Fruit fly (Drosophila melanogaster) whole organism, prepupa: ENCODE measurements around the gene CG33777.

ENCODE experiments used
- Blimp-1 ChIP-seq: fragments of 200-800 bp; sonication (Bioruptor generic); optimal IDR thresholded peaks from 3 replicates; lab custom pipeline; 2017; ENCODE audit warnings: missing biosample characterization, missing genetic modification characterization, mild to moderate bottlenecking, moderate library complexity, missing genetic modification reagents
- CG31627 ChIP-seq: fragments of 200-800 bp; sonication (Bioruptor generic); optimal IDR thresholded peaks from 3 replicates; lab custom pipeline; 2016; ENCODE audit warnings: missing biosample characterization, missing genetic modification characterization
- CG32006 ChIP-seq: fragments of 200-800 bp; sonication (Bioruptor generic); optimal IDR thresholded peaks from 3 replicates; lab custom pipeline; 2017; ENCODE audit warnings: missing biosample characterization, mild to moderate bottlenecking, missing genetic modification characterization
- CG6276 ChIP-seq: fragments of 200-800 bp; sonication (Bioruptor generic); optimal IDR thresholded peaks from 2 replicates; lab custom pipeline; 2017; ENCODE audit warnings: missing biosample characterization, mild to moderate bottlenecking, missing genetic modification characterization
- CG6792 ChIP-seq: fragments of 200-800 bp; sonication (Bioruptor generic); optimal IDR thresholded peaks from 3 replicates; lab custom pipeline; 2016; ENCODE audit warnings: missing biosample characterization, missing genetic modification characterization
- CG8119 ChIP-seq: fragments of 200-800 bp; sonication (Bioruptor generic); IDR thresholded peaks from 3 replicates; pipeline ENCODE4 v1.3.6; 2022; ENCODE audit warnings: missing biosample characterization, missing genetic modification characterization
- CG8319 ChIP-seq: fragments of 200-800 bp; sonication (Bioruptor generic); optimal IDR thresholded peaks from 3 replicates; lab custom pipeline; 2016; ENCODE audit warnings: missing biosample characterization, missing genetic modification characterization
- Eip93F ChIP-seq: fragments of 200-800 bp; sonication (Bioruptor generic); optimal IDR thresholded peaks from 2 replicates; lab custom pipeline; 2016; ENCODE audit warnings: missing biosample characterization, mild to moderate bottlenecking, missing genetic modification characterization
- Smox ChIP-seq: fragments of 200-800 bp; sonication (Bioruptor generic); optimal IDR thresholded peaks from 3 replicates; lab custom pipeline; 2016; ENCODE audit warnings: missing biosample characterization, missing genetic modification characterization
- Sox15 ChIP-seq: fragments of 200-800 bp; sonication (Bioruptor generic); optimal IDR thresholded peaks from 3 replicates; lab custom pipeline; 2016; ENCODE audit warnings: missing biosample characterization, missing genetic modification characterization
- salr ChIP-seq, 2 experiments: fragments of 200-800 bp; sonication (Bioruptor generic); optimal IDR thresholded peaks; 3 replicates each; lab custom pipeline; 2016 to 2018; ENCODE audit warnings: missing biosample characterization in 2 of 2, missing genetic modification characterization in 2 of 2, mild to moderate bottlenecking in 1 of 2

DNA sequence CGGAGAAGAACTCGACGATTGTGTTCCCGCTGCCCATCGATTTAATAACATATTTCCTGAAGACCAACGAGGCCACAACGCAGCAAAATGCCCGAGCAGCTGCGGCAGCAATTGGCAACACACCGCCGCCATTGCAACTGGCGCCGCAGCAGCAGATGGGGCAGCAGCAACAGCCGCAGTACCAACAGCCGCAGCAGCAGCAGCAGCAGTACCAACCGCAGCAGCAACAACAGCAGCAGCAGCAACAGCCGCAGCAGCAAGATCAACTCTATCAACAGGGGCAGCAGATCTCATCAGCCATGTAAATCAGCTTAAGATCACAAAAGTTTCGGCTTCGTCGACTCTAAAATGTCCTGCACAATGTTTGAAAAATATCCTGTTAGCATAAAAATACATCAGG lies 35.0 kb upstream of the CG33777 start:
- TF ChIP-seq Sox15 (GFP tag; lab: Kevin White, UChicago), result no peak
- TF ChIP-seq salr (GFP tag; optimal IDR thresholded peaks at IDR 0.05; lab: Kevin White, UChicago), result no peak
- TF ChIP-seq CG6276 (GFP tag; lab: Kevin White, UChicago), result no peak
- TF ChIP-seq CG6792, result no peak
- TF ChIP-seq CG32006 (GFP tag; lab: Kevin White, UChicago), result no peak
- TF ChIP-seq Blimp-1, result no peak
- TF ChIP-seq CG8319, result no peak
- no peak for TF ChIP-seq CG31627 (GFP tag; lab: Kevin White, UChicago)
- TF ChIP-seq Eip93F (GFP tag; lab: Kevin White, UChicago), result no peak
- no peak for TF ChIP-seq CG8119 (GFP tag; lab: Robert Waterston, UW)
- no peak for TF ChIP-seq Smox (GFP tag; lab: Kevin White, UChicago)
